Worm (Caenorhabditis elegans): Measurements from ENCODE around the gene chca-1.

DNA sequence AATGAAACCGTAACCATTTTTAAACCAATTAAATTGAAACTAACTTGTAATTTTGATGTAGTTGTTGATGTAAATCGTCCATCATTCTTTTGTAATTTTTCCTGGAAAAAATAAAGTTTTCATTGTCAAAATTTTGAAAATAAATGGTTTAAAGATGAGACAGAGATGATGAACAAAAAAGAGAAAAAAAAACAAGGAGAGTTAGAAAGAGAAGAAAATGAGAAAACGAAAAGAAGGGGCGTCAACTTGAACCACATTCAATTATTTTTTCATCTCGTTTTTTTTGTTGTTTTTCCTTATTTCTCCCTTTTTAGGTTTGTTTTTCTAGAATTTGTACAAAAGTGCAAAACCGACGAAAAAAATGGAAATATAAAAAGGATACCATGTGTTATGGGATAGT, 24.4 kb downstream of the chca-1 start, which contains the start of gene nhr-34:
- TF ChIP-seq unc-62 (GFP tag; optimal IDR thresholded peaks at IDR 0.05 in 1 of 2) = no peak
- TF ChIP-seq unc-62 (tag; optimal IDR thresholded peaks at IDR 0.05) = no peak
- TF ChIP-seq ZK546.5 (tag; optimal IDR thresholded peaks at IDR 0.05) = no peak
- no peak for TF ChIP-seq nhr-76 (tag; optimal IDR thresholded peaks at IDR 0.05)
- no peak for TF ChIP-seq egl-43 (GFP tag; IDR thresholded peaks at IDR 0.05)
- TF ChIP-seq dmd-8 (GFP tag; IDR thresholded peaks at IDR 0.05) = no peak
- TF ChIP-seq hmg-1.1 (GFP tag; IDR thresholded peaks at IDR 0.05) = no peak
- no peak for TF ChIP-seq nhr-48 (tag; optimal IDR thresholded peaks at IDR 0.05)
- no peak for TF ChIP-seq skn-1 (tag; optimal IDR thresholded peaks at IDR 0.05)
- TF ChIP-seq fos-1 (tag; optimal IDR thresholded peaks at IDR 0.05) = no peak
- no peak for TF ChIP-seq mdl-1 (tag; optimal IDR thresholded peaks at IDR 0.05)
- no peak for TF ChIP-seq mes-2 (tag; optimal IDR thresholded peaks at IDR 0.05; ENCODE audit: poor library complexity, severe bottlenecking)
- no peak for TF ChIP-seq snpc-4 (tag; optimal IDR thresholded peaks at IDR 0.05)
- no peak for TF ChIP-seq nhr-77 (tag; optimal IDR thresholded peaks at IDR 0.05)
